Worm (Caenorhabditis elegans): ENCODE measurements around the gene C16C8.5.

The C16C8.5 gene

ce11 chrII:3403535-3403934, 41.6 kb downstream of the C16C8.5 start, which contains the start of gene nep-8:
TSS of gene nep-8 (plus strand) at chrII:3403835.
- TF ChIP-seq sem-4 (tag; optimal IDR thresholded peaks at IDR 0.05) (no peak), ceh-16 (tag; optimal IDR thresholded peaks at IDR 0.05) (no peak), mdl-1 (tag; optimal IDR thresholded peaks at IDR 0.05) (no peak), ceh-82 (tag; optimal IDR thresholded peaks at IDR 0.05) (no peak), unc-62 (GFP tag; optimal IDR thresholded peaks at IDR 0.05) (no peak), nhr-6 (tag; optimal IDR thresholded peaks at IDR 0.05) (no peak), alr-1 (tag; optimal IDR thresholded peaks at IDR 0.05) (no peak), R02D3.7 (tag; optimal IDR thresholded peaks at IDR 0.05) (no peak), elt-3 (tag; optimal IDR thresholded peaks at IDR 0.05) (no peak), ztf-1 (GFP tag; conservative IDR thresholded peaks at IDR 0.05) (no peak), nhr-21 (tag; optimal IDR thresholded peaks at IDR 0.05) (no peak), elt-1 (tag; optimal IDR thresholded peaks at IDR 0.05) (no peak), nhr-237 (tag; optimal IDR thresholded peaks at IDR 0.05) (no peak), ztf-4 (tag; optimal IDR thresholded peaks at IDR 0.05) (no peak), lin-39 (tag; optimal IDR thresholded peaks at IDR 0.05) (no peak), mbf-1 (tag; optimal IDR thresholded peaks at IDR 0.05) (no peak), unc-39 (tag; optimal IDR thresholded peaks at IDR 0.05) (no peak), ZK546.5 (tag; optimal IDR thresholded peaks at IDR 0.05) (no peak)

DNA sequence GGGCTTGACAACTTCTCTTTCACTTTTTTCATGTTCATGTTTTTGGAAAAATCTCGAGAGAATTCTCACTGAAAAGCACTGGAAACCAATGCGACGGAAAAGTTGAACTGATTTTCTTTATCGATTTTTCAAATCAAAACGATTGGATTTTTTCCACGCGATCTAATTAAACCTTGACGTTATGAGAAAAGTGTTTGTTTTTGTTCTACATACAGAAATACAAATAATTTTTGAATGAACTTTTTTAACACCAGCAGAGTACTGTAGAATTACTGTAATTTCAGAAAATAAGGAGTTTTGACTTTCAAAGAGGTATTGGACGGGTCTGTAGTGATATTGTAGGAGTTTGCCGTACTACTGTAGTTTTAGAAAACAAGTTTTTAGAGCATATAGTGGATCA, 42.3 kb downstream of the C16C8.5 start, which contains the start of gene nep-10:
TSS of gene nep-10 (minus strand) at position 101 of the 400 bp plus-strand sequence.
- TF ChIP-seq mdl-1 (tag; optimal IDR thresholded peaks at IDR 0.05) = no peak
- no peak for TF ChIP-seq nhr-12 (tag; optimal IDR thresholded peaks at IDR 0.05)
- no peak for TF ChIP-seq unc-55 (GFP tag; optimal IDR thresholded peaks at IDR 0.05)
- no peak for TF ChIP-seq ama-1 (optimal IDR thresholded peaks at IDR 0.05)
- no peak for TF ChIP-seq nhr-77 (tag; optimal IDR thresholded peaks at IDR 0.05)
- TF ChIP-seq gmeb-1 (tag; optimal IDR thresholded peaks at IDR 0.05) = no peak
- no peak for TF ChIP-seq unc-62 (GFP tag; optimal IDR thresholded peaks at IDR 0.05)

- TF ChIP-seq nhr-10 (tag; optimal IDR thresholded peaks at IDR 0.05) = no peak
- no peak for TF ChIP-seq lsy-2 (tag; optimal IDR thresholded peaks at IDR 0.05)
- TF ChIP-seq nhr-129 (tag; optimal IDR thresholded peaks at IDR 0.05) = no peak
- no peak for TF ChIP-seq ZK546.5 (tag; optimal IDR thresholded peaks at IDR 0.05)
These were observed 46.0 kb downstream of the C16C8.5 start, which contains the start of gene nep-9 for ce11 chrII:3399212-3399611. TSS of gene nep-9 (minus strand) at chrII:3399312.

- no peak for TF ChIP-seq nhr-10 (tag; optimal IDR thresholded peaks at IDR 0.05)
These were observed 49.7 kb downstream of the C16C8.5 start, which contains the start of gene nep-20 for ce11 chrII:3395484-3395883. TSS of gene nep-20 (minus strand) at chrII:3395584.

All from whole organism, L2 larva.